Worm (Caenorhabditis elegans) whole organism, early embryonic: Measurements from ENCODE around the gene srd-67.
A peak's percentile ranks its signal among the peaks of the same experiment; 100 is the strongest.

Source experiments
- B0310.2 ChIP-seq: sonication (generic microtip); optimal IDR thresholded peaks from 2 replicates; lab custom pipeline; 2016; ENCODE audit warnings: mild to moderate bottlenecking, missing genetic modification characterization, missing compliant biosample characterization
- F13C5.2 ChIP-seq: sonication (generic microtip); optimal IDR thresholded peaks from 2 replicates; lab custom pipeline; 2017; ENCODE audit warnings: mild to moderate bottlenecking, missing genetic modification characterization, inconsistent platforms, missing compliant biosample characterization
- aly-1 ChIP-seq: sonication (generic microtip); optimal IDR thresholded peaks from 2 replicates; lab custom pipeline; 2016; ENCODE audit warnings: missing genetic modification characterization, missing compliant biosample characterization
- ama-1 ChIP-seq: fragments of 150-350 bp; optimal IDR thresholded peaks from 2 replicates; lab custom pipeline; 2014
- ceh-13 ChIP-seq: fragments of 200-800 bp; sonication (Bioruptor generic); optimal IDR thresholded peaks from 2 replicates; lab custom pipeline; 2018; ENCODE audit warnings: mild to moderate bottlenecking, missing genetic modification characterization, missing compliant biosample characterization
- ceh-36 ChIP-seq: sonication (generic microtip); optimal IDR thresholded peaks from 2 replicates; lab custom pipeline; 2016; ENCODE audit warnings: missing genetic modification characterization, inconsistent platforms, missing compliant biosample characterization
- ets-7 ChIP-seq: sonication (generic microtip); optimal IDR thresholded peaks from 2 replicates; lab custom pipeline; 2016; ENCODE audit warnings: missing genotype, missing genetic modification characterization, missing compliant biosample characterization
- flt-1 ChIP-seq: fragments of 200-800 bp; sonication (Bioruptor generic); IDR thresholded peaks from 2 replicates; pipeline ENCODE4 v1.3.6; 2022; ENCODE audit warnings: missing genetic modification characterization, missing compliant biosample characterization
- hmbx-1 ChIP-seq: sonication (generic microtip); optimal IDR thresholded peaks from 2 replicates; lab custom pipeline; 2016; ENCODE audit warnings: mild to moderate bottlenecking, missing genetic modification characterization, missing compliant biosample characterization
- hmg-4 ChIP-seq: fragments of 200-800 bp; sonication (Bioruptor generic); optimal IDR thresholded peaks from 2 replicates; lab custom pipeline; 2018; ENCODE audit warnings: mild to moderate bottlenecking, missing genetic modification characterization, missing compliant biosample characterization
- hnd-1 ChIP-seq: sonication (generic microtip); optimal IDR thresholded peaks from 2 replicates; lab custom pipeline; 2016; ENCODE audit warnings: missing genetic modification characterization, missing compliant biosample characterization
- pes-1 ChIP-seq: fragments of 200-800 bp; sonication (Bioruptor generic); IDR thresholded peaks from 2 replicates; pipeline ENCODE4 v1.3.6; 2022; ENCODE audit warnings: missing genetic modification reagents, missing genetic modification characterization, missing compliant biosample characterization
- scrt-1 ChIP-seq: fragments of 200-800 bp; sonication (Bioruptor generic); IDR thresholded peaks from 2 replicates; pipeline ENCODE4 v1.3.6; 2022; ENCODE audit warnings: missing genetic modification characterization, missing compliant biosample characterization
- sea-1 ChIP-seq: fragments of 200-800 bp; sonication (Bioruptor generic); conservative IDR thresholded peaks from 2 replicates; pipeline ENCODE4 v1.3.6; 2022; ENCODE audit warnings: missing genetic modification characterization, missing compliant biosample characterization
- tbx-11 ChIP-seq: fragments of 200-800 bp; sonication (Bioruptor generic); IDR thresholded peaks from 2 replicates; pipeline ENCODE4 v1.3.6; 2022; ENCODE audit warnings: missing genetic modification characterization, missing compliant biosample characterization
- tbx-37 ChIP-seq: fragments of 200-800 bp; sonication (Bioruptor generic); conservative IDR thresholded peaks from 2 replicates; pipeline ENCODE4 v1.3.6; 2022; ENCODE audit warnings: missing genetic modification reagents, missing genetic modification characterization, missing compliant biosample characterization
- tra-4 ChIP-seq: sonication (generic microtip); optimal IDR thresholded peaks from 2 replicates; lab custom pipeline; 2017; ENCODE audit warnings: missing genetic modification characterization, missing compliant biosample characterization

The srd-67 gene

ce11 chrIII:2234192-2234934 lies 11.3 kb downstream of the srd-67 start, which contains the start of gene C39B5.2:
TSS of gene C39B5.2 (plus strand) at chrIII:2234884.
- TF ChIP-seq flt-1 (GFP tag; lab: Robert Waterston, UW) (no peak), sea-1 (0 out of 2 replicates have a peak, but pooled peaks have one; percentile 56), ceh-36 (peak; percentile 14)

ce11 chrIII:2233399-2233798 lies 12.2 kb downstream of the srd-67 start:
- no peak for TF ChIP-seq hmg-4 (GFP tag; lab: Kevin White, UChicago)
- no peak for TF ChIP-seq sea-1
- TF ChIP-seq tra-4 (tag; lab: Kevin White, UChicago) = no peak
- no peak for TF ChIP-seq tbx-11 (GFP tag; lab: Robert Waterston, UW)
- no peak for TF ChIP-seq ama-1 (lab: Kevin White, UChicago)
- no peak for TF ChIP-seq flt-1 (GFP tag; lab: Robert Waterston, UW)
- no peak for TF ChIP-seq tbx-37
- TF ChIP-seq aly-1 (tag; lab: Kevin White, UChicago) = no peak
- no peak for TF ChIP-seq scrt-1 (GFP tag; lab: Robert Waterston, UW)
- no peak for TF ChIP-seq ceh-13 (GFP tag; lab: Kevin White, UChicago)
- TF ChIP-seq hmbx-1 (tag; lab: Kevin White, UChicago) = no peak
- no peak for TF ChIP-seq ceh-36
- TF ChIP-seq B0310.2 (tag; lab: Kevin White, UChicago) = no peak
- no peak for TF ChIP-seq F13C5.2 (tag; lab: Kevin White, UChicago)
- no peak for TF ChIP-seq hnd-1 (tag; lab: Kevin White, UChicago)

ce11 chrIII:2232360-2232759 lies 13.3 kb downstream of the srd-67 start, which contains the start of gene fbxa-47:
TSS of gene fbxa-47 (minus strand) at chrIII:2232460.
- TF ChIP-seq sea-1 (no peak), tra-4 (tag; lab: Kevin White, UChicago) (no peak), ama-1 (lab: Kevin White, UChicago) (no peak), aly-1 (tag; lab: Kevin White, UChicago) (no peak), pes-1 (GFP tag; lab: Robert Waterston, UW) (no peak), hnd-1 (tag; lab: Kevin White, UChicago) (no peak), ceh-36 (no peak), tbx-37 (no peak), flt-1 (GFP tag; lab: Robert Waterston, UW) (no peak), F13C5.2 (tag; lab: Kevin White, UChicago) (no peak), B0310.2 (tag; lab: Kevin White, UChicago) (no peak)

ce11 chrIII:2227407-2227806 lies 18.2 kb downstream of the srd-67 start, which contains the start of gene fbxa-62:
TSS of gene fbxa-62 (plus strand) at chrIII:2227707.
- TF ChIP-seq F13C5.2 (tag; lab: Kevin White, UChicago) (no peak), flt-1 (GFP tag; lab: Robert Waterston, UW) (no peak), ceh-13 (GFP tag; lab: Kevin White, UChicago) (no peak), ama-1 (lab: Kevin White, UChicago) (no peak), ceh-36 (no peak), B0310.2 (tag; lab: Kevin White, UChicago) (no peak), hmbx-1 (tag; lab: Kevin White, UChicago) (no peak), tbx-11 (GFP tag; lab: Robert Waterston, UW) (no peak), hnd-1 (tag; lab: Kevin White, UChicago) (no peak), aly-1 (tag; lab: Kevin White, UChicago) (no peak)

ce11 chrIII:2224478-2224877 lies 21.1 kb downstream of the srd-67 start, which contains the start of gene fbxa-38:
TSS of gene fbxa-38 (plus strand) at chrIII:2224672.
- TF ChIP-seq ets-7 (tag; lab: Kevin White, UChicago) (no peak), scrt-1 (GFP tag; lab: Robert Waterston, UW) (no peak), F13C5.2 (tag; lab: Kevin White, UChicago) (no peak)

- TF ChIP-seq tbx-37 = no peak
- no peak for TF ChIP-seq pes-1 (GFP tag; lab: Robert Waterston, UW)
- TF ChIP-seq ceh-36 = no peak
- no peak for TF ChIP-seq ets-7 (tag; lab: Kevin White, UChicago)
- TF ChIP-seq scrt-1 (GFP tag; lab: Robert Waterston, UW) = no peak
- no peak for TF ChIP-seq F13C5.2 (tag; lab: Kevin White, UChicago)
- TF ChIP-seq hmg-4 (GFP tag; lab: Kevin White, UChicago) = no peak
- no peak for TF ChIP-seq hmbx-1 (tag; lab: Kevin White, UChicago)
Observed at ce11 chrIII:2223932-2224331, 21.7 kb downstream of the srd-67 start, which contains the start of gene srd-65. TSS of gene srd-65 (minus strand) at chrIII:2224032.

- no peak for TF ChIP-seq F13C5.2 (tag; lab: Kevin White, UChicago)
- TF ChIP-seq tra-4 (tag; lab: Kevin White, UChicago) = no peak
- no peak for TF ChIP-seq sea-1
- no peak for TF ChIP-seq hmg-4 (GFP tag; lab: Kevin White, UChicago)
- TF ChIP-seq ama-1 (lab: Kevin White, UChicago) = no peak
- no peak for TF ChIP-seq flt-1 (GFP tag; lab: Robert Waterston, UW)
- TF ChIP-seq ceh-36 = no peak
- TF ChIP-seq scrt-1 (GFP tag; lab: Robert Waterston, UW) = no peak
- no peak for TF ChIP-seq tbx-37
- no peak for TF ChIP-seq tbx-11 (GFP tag; lab: Robert Waterston, UW)
- TF ChIP-seq aly-1 (tag; lab: Kevin White, UChicago) = no peak
- TF ChIP-seq ets-7 (tag; lab: Kevin White, UChicago) = no peak
- TF ChIP-seq ceh-13 (GFP tag; lab: Kevin White, UChicago) = no peak
- TF ChIP-seq pes-1 (GFP tag; lab: Robert Waterston, UW) = no peak
Observed at ce11 chrIII:2219408-2219807, 26.2 kb downstream of the srd-67 start, which contains the start of gene fbxa-12. TSS of gene fbxa-12 (plus strand) at chrIII:2219708.
